Worm (Caenorhabditis elegans) whole organism, late embryonic: ENCODE data around the gene F45G2.7.

Experiments
- che-1 ChIP-seq: sonication (generic microtip); optimal IDR thresholded peaks from 2 replicates; lab custom pipeline; 2016; ENCODE audit warnings: mild to moderate bottlenecking, missing genetic modification characterization, missing compliant biosample characterization
- hlh-8 ChIP-seq: sonication (generic microtip); optimal IDR thresholded peaks from 2 replicates; lab custom pipeline; 2016; ENCODE audit warnings: missing genotype, missing genetic modification characterization, missing compliant biosample characterization
- pha-4 ChIP-seq: fragments of 150-350 bp; optimal IDR thresholded peaks from 2 replicates; lab custom pipeline; 2018; ENCODE audit warnings: missing biosample characterization, missing genetic modification reagents, missing genetic modification characterization
- unc-86 ChIP-seq: sonication (generic microtip); optimal IDR thresholded peaks from 2 replicates; lab custom pipeline; 2016; ENCODE audit warnings: missing genetic modification characterization, missing compliant biosample characterization

DNA sequence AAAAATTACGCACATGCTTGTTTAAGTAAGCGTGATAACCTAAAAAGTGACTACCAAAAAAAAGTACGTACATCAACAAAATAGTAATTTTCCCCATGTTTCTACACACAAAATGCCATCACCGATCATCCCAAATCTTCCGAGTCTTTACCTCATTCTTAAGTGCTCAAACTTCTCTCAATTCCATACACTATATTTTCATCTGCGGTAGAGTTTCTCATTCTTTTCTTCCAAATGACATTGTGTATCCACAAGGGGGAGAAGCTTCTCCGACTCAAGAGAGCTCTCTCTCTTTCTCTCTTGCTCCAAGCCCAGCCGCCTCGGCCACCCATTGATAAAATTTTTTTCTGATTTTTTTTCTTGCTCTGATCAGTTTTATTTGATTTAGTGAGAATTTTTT is 24.8 kb downstream of the F45G2.7 start, which contains the start of gene myo-6:
- TF ChIP-seq hlh-8 (tag; lab: Kevin White, UChicago) = no peak
- TF ChIP-seq unc-86 (tag; lab: Kevin White, UChicago) = no peak
- TF ChIP-seq pha-4 (tag; lab: Kevin White, UChicago) = no peak
- TF ChIP-seq che-1 = no peak
